Fruit fly (Drosophila melanogaster) whole organism, embryonic: ENCODE results near the gene Caper.
A peak's percentile ranks its signal among the peaks of the same experiment; 100 is the strongest.

Source experiments
- Ada2b ChIP-seq: fragments of 200-800 bp; sonication (Bioruptor generic); IDR thresholded peaks from 2 replicates; pipeline ENCODE4 v1.3.6; 2022; ENCODE audit warnings: missing biosample characterization, missing genetic modification characterization
- BEAF-32 ChIP-seq: fragments of 200-800 bp; sonication (Bioruptor generic); optimal IDR thresholded peaks from 3 replicates; lab custom pipeline; 2017; ENCODE audit warnings: missing biosample characterization, missing genetic modification characterization, mild to moderate bottlenecking, moderate library complexity, missing genetic modification reagents
- CG10462 ChIP-seq: fragments of 200-800 bp; sonication (Bioruptor generic); optimal IDR thresholded peaks from 2 replicates; lab custom pipeline; 2016; ENCODE audit warnings: missing biosample characterization, missing genetic modification characterization
- CG12071 ChIP-seq: fragments of 200-800 bp; sonication (Bioruptor generic); optimal IDR thresholded peaks from 3 replicates; lab custom pipeline; 2018; ENCODE audit warnings: missing biosample characterization, mild to moderate bottlenecking, missing genetic modification characterization
- CG12155 ChIP-seq: fragments of 200-800 bp; sonication (Bioruptor generic); optimal IDR thresholded peaks from 3 replicates; lab custom pipeline; 2016; ENCODE audit warnings: missing biosample characterization, missing genetic modification characterization
- CG1233 ChIP-seq: fragments of 200-800 bp; sonication (Bioruptor generic); optimal IDR thresholded peaks from 4 replicates; lab custom pipeline; 2018; ENCODE audit warnings: missing biosample characterization, mild to moderate bottlenecking, missing genetic modification characterization
- CG13123 ChIP-seq: fragments of 200-800 bp; sonication (Bioruptor generic); optimal IDR thresholded peaks from 2 replicates; lab custom pipeline; 2016; ENCODE audit warnings: missing biosample characterization, missing genetic modification characterization
- CG14965 ChIP-seq: fragments of 200-800 bp; sonication (Bioruptor generic); optimal IDR thresholded peaks from 2 replicates; lab custom pipeline; 2016; ENCODE audit warnings: missing biosample characterization, missing genetic modification characterization, borderline replicate concordance
- CG15696 ChIP-seq: fragments of 200-800 bp; sonication (Bioruptor generic); optimal IDR thresholded peaks from 2 replicates; lab custom pipeline; 2019; ENCODE audit warnings: missing biosample characterization, mild to moderate bottlenecking, missing genetic modification characterization, moderate library complexity
- CG1832 ChIP-seq: fragments of 200-800 bp; sonication (Bioruptor generic); optimal IDR thresholded peaks from 2 replicates; lab custom pipeline; 2017; ENCODE audit warnings: missing biosample characterization, mild to moderate bottlenecking, missing genetic modification characterization, inconsistent platforms
- CG31224 ChIP-seq: fragments of 200-800 bp; sonication (Bioruptor generic); IDR thresholded peaks from 2 replicates; pipeline ENCODE4 v1.3.6; 2022; ENCODE audit warnings: missing biosample characterization, missing genetic modification characterization
- CG31388 ChIP-seq: fragments of 200-800 bp; sonication (Bioruptor generic); optimal IDR thresholded peaks from 2 replicates; lab custom pipeline; 2016; ENCODE audit warnings: missing biosample characterization, missing genetic modification characterization
- CG3838 ChIP-seq: fragments of 200-800 bp; sonication (Bioruptor generic); optimal IDR thresholded peaks from 3 replicates; lab custom pipeline; 2016; ENCODE audit warnings: missing biosample characterization, missing genetic modification characterization
- CG6175 ChIP-seq: fragments of 200-800 bp; sonication (Bioruptor generic); IDR thresholded peaks from 3 replicates; pipeline ENCODE4 v1.3.6; 2022; ENCODE audit warnings: missing biosample characterization, missing genetic modification characterization
- E2f1 ChIP-seq: fragments of 200-800 bp; sonication (Bioruptor generic); IDR thresholded peaks from 2 replicates; pipeline ENCODE4 v1.3.6; 2022; ENCODE audit warnings: missing biosample characterization, missing genetic modification characterization
- HHEX ChIP-seq: fragments of 200-800 bp; sonication (Bioruptor generic); optimal IDR thresholded peaks from 3 replicates; lab custom pipeline; 2017; ENCODE audit warnings: missing biosample characterization, mild to moderate bottlenecking, missing genetic modification characterization, missing genetic modification reagents
- Hand ChIP-seq: fragments of 200-800 bp; sonication (Bioruptor generic); optimal IDR thresholded peaks from 2 replicates; lab custom pipeline; 2017; ENCODE audit warnings: mild to moderate bottlenecking, missing biosample characterization, missing genetic modification reagents, missing genetic modification characterization
- TFAM ChIP-seq: fragments of 200-800 bp; sonication (Bioruptor generic); optimal IDR thresholded peaks from 2 replicates; lab custom pipeline; 2017; ENCODE audit warnings: missing biosample characterization, missing genetic modification characterization, inconsistent platforms
- Trl ChIP-seq, 3 experiments: fragments of >200 bp in 2 of 3; fragments of 200-800 bp in 1 of 3; sonication (Bioruptor generic) in 1 of 3; optimal IDR thresholded peaks; 2 replicates in 1 of 3; 3 replicates in 2 of 3; lab custom pipeline; 2016 to 2017; ENCODE audit warnings: missing biosample characterization in 1 of 3, missing genetic modification characterization in 1 of 3
- da ChIP-seq: fragments of 200-800 bp; sonication (Bioruptor generic); optimal IDR thresholded peaks from 2 replicates; lab custom pipeline; 2016; ENCODE audit warnings: missing biosample characterization, missing genetic modification characterization
- dmrt99B ChIP-seq: fragments of 200-800 bp; sonication (Bioruptor generic); optimal IDR thresholded peaks from 2 replicates; lab custom pipeline; 2018; ENCODE audit warnings: missing biosample characterization, mild to moderate bottlenecking, missing genetic modification characterization, moderate library complexity
- fd96Cb ChIP-seq: fragments of 200-800 bp; sonication (Bioruptor generic); optimal IDR thresholded peaks from 2 replicates; lab custom pipeline; 2018; ENCODE audit warnings: missing biosample characterization, mild to moderate bottlenecking, missing genetic modification characterization, moderate library complexity
- gfzf ChIP-seq: fragments of 200-800 bp; sonication (Bioruptor generic); optimal IDR thresholded peaks from 2 replicates; lab custom pipeline; 2016; ENCODE audit warnings: missing biosample characterization, mild to moderate bottlenecking, missing genetic modification characterization, moderate library complexity
- gro ChIP-seq: fragments of 200-800 bp; sonication (Bioruptor generic); optimal IDR thresholded peaks from 2 replicates; lab custom pipeline; 2016; ENCODE audit warnings: missing biosample characterization, missing genetic modification characterization
- gsb ChIP-seq: fragments of 200-800 bp; sonication (Bioruptor generic); IDR thresholded peaks from 2 replicates; pipeline ENCODE4 v1.3.6; 2022; ENCODE audit warnings: missing biosample characterization, missing genetic modification characterization
- jing ChIP-seq: fragments of 200-800 bp; sonication (Bioruptor generic); optimal IDR thresholded peaks from 2 replicates; lab custom pipeline; 2018; ENCODE audit warnings: missing biosample characterization, mild to moderate bottlenecking, missing genetic modification characterization
- jumu ChIP-seq: fragments of 200-800 bp; sonication (Bioruptor generic); optimal IDR thresholded peaks from 3 replicates; lab custom pipeline; 2016; ENCODE audit warnings: missing biosample characterization, missing genetic modification characterization
- klu ChIP-seq: fragments of 200-800 bp; sonication (Bioruptor generic); IDR thresholded peaks from 2 replicates; pipeline ENCODE4 v1.3.6; 2022; ENCODE audit warnings: missing biosample characterization, missing genetic modification characterization
- pan ChIP-seq, 4 experiments: fragments of >200 bp in 3 of 4; fragments of 200-800 bp in 1 of 4; sonication (Bioruptor generic) in 1 of 4; optimal IDR thresholded peaks in 3 of 4; IDR thresholded peaks in 1 of 4; 2 replicates each; pipeline versions ENCODE4 v1.3.6 to Lab custom; 2017 to 2022; ENCODE audit warnings: missing biosample characterization in 2 of 4, missing genetic modification characterization in 2 of 4, mixed read lengths in 1 of 4
- seq ChIP-seq: fragments of 200-800 bp; sonication (Bioruptor generic); IDR thresholded peaks from 2 replicates; pipeline ENCODE4 v1.3.6; 2022; ENCODE audit warnings: missing biosample characterization, missing genetic modification characterization
- ssp ChIP-seq: fragments of 200-800 bp; sonication (Bioruptor generic); IDR thresholded peaks from 2 replicates; pipeline ENCODE4 v1.3.6; 2022; ENCODE audit warnings: missing biosample characterization, missing genetic modification characterization
- stwl ChIP-seq: fragments of 200-800 bp; sonication (Bioruptor generic); optimal IDR thresholded peaks from 3 replicates; lab custom pipeline; 2018; ENCODE audit warnings: missing biosample characterization, mild to moderate bottlenecking, missing genetic modification characterization, moderate library complexity
- tap ChIP-seq: fragments of 200-800 bp; optimal IDR thresholded peaks from 3 replicates; lab custom pipeline; 2019; ENCODE audit warnings: missing biosample characterization, mild to moderate bottlenecking, missing genetic modification characterization, moderate library complexity
- tll ChIP-seq, 2 experiments: fragments of 200-800 bp in 1 of 2; fragments of >200 bp in 1 of 2; sonication (Bioruptor generic) in 1 of 2; optimal IDR thresholded peaks; 2 replicates each; lab custom pipeline; 2017 to 2019; ENCODE audit warnings: missing biosample characterization in 2 of 2, missing genetic modification characterization in 2 of 2, mild to moderate bottlenecking in 1 of 2, moderate library complexity in 1 of 2
- trh ChIP-seq: fragments of 200-800 bp; sonication (Bioruptor generic); optimal IDR thresholded peaks from 2 replicates; lab custom pipeline; 2016; ENCODE audit warnings: missing biosample characterization, missing genetic modification characterization
- tup ChIP-seq: fragments of 200-800 bp; sonication (Bioruptor generic); optimal IDR thresholded peaks from 2 replicates; lab custom pipeline; 2016; ENCODE audit warnings: missing biosample characterization, mild to moderate bottlenecking, missing genetic modification characterization, moderate library complexity
- unc-4 ChIP-seq: fragments of 200-800 bp; sonication (Bioruptor generic); IDR thresholded peaks from 2 replicates; pipeline ENCODE4 v1.3.6; 2022; ENCODE audit warnings: missing biosample characterization, missing genetic modification characterization; ENCODE audit not compliant: partially characterized antibody
- zen ChIP-seq: fragments of 200-800 bp; sonication (Bioruptor generic); optimal IDR thresholded peaks from 3 replicates; lab custom pipeline; 2018; ENCODE audit warnings: missing biosample characterization, mild to moderate bottlenecking, missing genetic modification characterization, moderate library complexity
- zen2 ChIP-seq: fragments of 200-800 bp; sonication (Bioruptor generic); IDR thresholded peaks from 3 replicates; pipeline ENCODE4 v1.3.6; 2022; ENCODE audit warnings: missing biosample characterization, missing genetic modification characterization; ENCODE audit not compliant: partially characterized antibody

The Caper gene

DNA sequence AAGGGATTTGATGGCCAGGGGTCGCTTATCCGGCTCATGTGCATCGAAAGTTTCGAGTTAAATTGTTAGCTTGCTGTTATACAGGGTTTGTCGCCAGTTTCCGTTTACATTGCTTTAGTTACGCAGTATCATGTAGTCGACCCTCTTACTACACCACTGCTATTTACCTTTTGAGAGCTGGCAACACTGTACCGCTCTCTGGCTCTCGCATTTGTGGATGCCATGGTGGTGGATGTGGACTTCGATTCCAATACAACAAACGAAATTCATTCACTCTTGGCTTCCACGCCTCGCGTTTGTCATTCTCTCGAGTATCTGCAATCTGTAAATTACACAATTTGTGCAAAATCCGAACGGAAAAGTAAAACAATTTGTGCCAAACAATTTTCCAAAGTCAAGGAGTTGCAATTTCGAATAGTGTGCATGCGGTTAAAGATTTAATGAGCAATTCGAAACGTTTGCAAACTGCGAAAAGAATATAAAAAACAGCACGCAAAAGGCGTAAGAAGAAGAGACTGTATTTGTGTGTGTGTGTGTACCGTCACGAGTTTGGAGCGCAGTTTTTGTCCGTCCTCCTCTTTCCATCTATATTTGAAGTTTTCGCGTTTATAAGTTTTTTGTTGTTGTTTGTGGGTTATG is 16.6 kb downstream of the Caper start (continued):
- TF ChIP-seq fd96Cb (tag; lab: Kevin White, UChicago) (no peak), jumu (GFP tag; lab: Kevin White, UChicago) (no peak), dmrt99B (tag; lab: Kevin White, UChicago) (no peak), zen (no peak), ssp (GFP tag; lab: Robert Waterston, UW) (no peak), Trl (optimal IDR thresholded peaks at IDR 0.05; lab: Kevin White, UChicago) (peak; percentile 81 to 84), Trl (GFP tag; optimal IDR thresholded peaks at IDR 0.05; lab: Kevin White, UChicago) (peak; percentile 60), E2f1 (no peak), gro (GFP tag; lab: Kevin White, UChicago) (no peak), trh (no peak), CG31388 (GFP tag; lab: Kevin White, UChicago) (no peak), BEAF-32 (GFP tag; lab: Kevin White, UChicago) (no peak), tap (peak; percentile 25), Ada2b (peak; percentile 23; the same call in 1 of the 2 replicates), CG1832 (no peak), jing (GFP tag; lab: Kevin White, UChicago) (no peak), CG1233 (GFP tag; lab: Kevin White, UChicago) (no peak), CG15696 (no peak), stwl (peak; percentile 63), CG13123 (GFP tag; lab: Kevin White, UChicago) (no peak), zen2 (GFP tag; lab: Robert Waterston, UW) (peak; percentile 99), CG3838 (GFP tag; lab: Kevin White, UChicago) (no peak), CG31224 (GFP tag; lab: Robert Waterston, UW) (no peak), tll (GFP tag; optimal IDR thresholded peaks at IDR 0.05; lab: Kevin White, UChicago) (no peak), CG12071 (peak; percentile 67), seq (GFP tag; lab: Robert Waterston, UW) (peak; percentile 78), da (GFP tag; lab: Kevin White, UChicago) (no peak), tup (GFP tag; lab: Kevin White, UChicago) (no peak), CG10462 (GFP tag; lab: Kevin White, UChicago) (no peak), Hand (GFP tag; lab: Kevin White, UChicago) (peak; percentile 4), gfzf (GFP tag; lab: Kevin White, UChicago) (no peak), TFAM (GFP tag; lab: Kevin White, UChicago) (no peak), gsb (GFP tag; lab: Robert Waterston, UW) (no peak), CG14965 (GFP tag; lab: Kevin White, UChicago) (no peak), HHEX (GFP tag; lab: Kevin White, UChicago) (no peak), pan (optimal IDR thresholded peaks at IDR 0.05; lab: Kevin White, UChicago) (peak in 1 of 2 experiments; percentile 71), pan (GFP tag; optimal IDR thresholded peaks at IDR 0.05 in 1 of 2, IDR thresholded peaks at IDR 0.05 in 1 of 2) (peak in 1 of 2 experiments; percentile 17), klu (no peak), CG6175 (GFP tag; lab: Robert Waterston, UW) (no peak), unc-4 (peak; percentile 66), CG12155 (GFP tag; lab: Kevin White, UChicago) (no peak)
